Fruit fly (Drosophila melanogaster): ENCODE data around the gene CG17075.

The CG17075 gene

DNA sequence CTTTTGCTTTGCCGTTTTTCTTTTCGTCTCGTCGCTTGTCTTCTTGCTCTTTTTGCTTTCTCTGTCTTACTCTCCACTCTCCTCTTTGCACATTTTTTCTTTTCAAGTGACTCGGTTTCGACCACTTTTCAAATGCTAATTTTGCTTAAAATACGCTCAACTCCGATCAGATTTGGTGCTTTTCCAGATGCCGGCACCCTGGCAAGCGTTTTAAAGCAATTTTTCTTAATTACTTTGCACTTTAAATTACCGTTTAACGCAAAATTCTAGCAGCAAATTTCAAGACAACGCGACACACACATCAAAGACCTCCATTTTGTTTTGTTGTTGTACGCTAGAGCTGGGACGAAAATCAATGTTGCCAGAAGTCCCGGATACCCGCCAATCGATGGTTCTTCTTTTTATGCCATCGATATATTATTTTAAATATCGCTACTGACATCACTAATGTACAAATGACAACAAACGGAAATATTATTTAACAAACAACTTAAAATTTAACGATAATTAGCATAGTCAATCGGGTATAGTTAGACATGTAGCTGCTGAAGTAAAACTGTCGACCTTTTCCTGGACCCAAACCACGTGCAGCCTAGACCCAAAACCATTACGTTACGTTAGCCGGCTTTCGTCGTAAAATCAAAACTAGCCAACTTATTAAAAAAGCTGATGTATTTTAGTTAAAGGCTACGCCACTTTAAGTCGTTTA lies 16.6 kb downstream of the CG17075 start, which contains the start of gene kis (continued):
- TF ChIP-seq Sin3A (optimal IDR thresholded peaks at IDR 0.05) (peak; percentile 95), tin (GFP tag; optimal IDR thresholded peaks at IDR 0.05) (peak; percentile 40), psq (GFP tag; optimal IDR thresholded peaks at IDR 0.05) (peak; percentile 80), CG3163 (GFP tag; optimal IDR thresholded peaks at IDR 0.05) (peak; percentile 43), sd (tag; optimal IDR thresholded peaks at IDR 0.05) (peak; percentile 70), CG6683 (GFP tag; optimal IDR thresholded peaks at IDR 0.05) (no peak), sisA (GFP tag; IDR thresholded peaks at IDR 0.05) (no peak), CG15514 (GFP tag; optimal IDR thresholded peaks at IDR 0.05) (peak; percentile 68), CG3847 (GFP tag; IDR thresholded peaks at IDR 0.05) (peak; percentile 61), Kr (GFP tag; optimal IDR thresholded peaks at IDR 0.05) (no peak), CG30020 (tag; optimal IDR thresholded peaks at IDR 0.05) (peak; percentile 63), CG4617 (GFP tag; optimal IDR thresholded peaks at IDR 0.05; ENCODE audit: borderline replicate concordance) (peak; percentile 84), CG9817 (tag; optimal IDR thresholded peaks at IDR 0.05) (peak; percentile 36), MESR4 (GFP tag; optimal IDR thresholded peaks at IDR 0.05) (peak; percentile 96), nmo (GFP tag; optimal IDR thresholded peaks at IDR 0.05) (peak; percentile 74), NFAT (GFP tag; IDR thresholded peaks at IDR 0.05) (peak; percentile 57), CG13894 (tag; optimal IDR thresholded peaks at IDR 0.05) (peak; percentile 66), Dll (GFP tag; IDR thresholded peaks at IDR 0.05; ENCODE audit: partially characterized antibody) (peak; percentile 97), ERR (GFP tag; optimal IDR thresholded peaks at IDR 0.05) (peak; percentile 50), CG7357 (GFP tag; IDR thresholded peaks at IDR 0.05) (no peak), CG11695 (GFP tag; IDR thresholded peaks at IDR 0.05) (no peak), Gsc (GFP tag; IDR thresholded peaks at IDR 0.05) (no peak), Lim3 (GFP tag; IDR thresholded peaks at IDR 0.05) (no peak), CG17328 (GFP tag; IDR thresholded peaks at IDR 0.05) (no peak), TFAM (GFP tag; optimal IDR thresholded peaks at IDR 0.05) (no peak), Hey (tag; optimal IDR thresholded peaks at IDR 0.05) (no peak), CG10565 (GFP tag; optimal IDR thresholded peaks at IDR 0.05) (no peak), Ssrp (tag; optimal IDR thresholded peaks at IDR 0.05) (no peak), hb (GFP tag; IDR thresholded peaks at IDR 0.05; ENCODE audit: partially characterized antibody) (peak; percentile 91), CG11456 (GFP tag; IDR thresholded peaks at IDR 0.05) (peak; percentile 35; the same call in 1 of the 3 replicates), peb (GFP tag; IDR thresholded peaks at IDR 0.05) (no peak), gce (GFP tag; IDR thresholded peaks at IDR 0.05) (no peak), org-1 (GFP tag; optimal IDR thresholded peaks at IDR 0.05) (no peak), zen2 (GFP tag; IDR thresholded peaks at IDR 0.05; ENCODE audit: partially characterized antibody) (peak; percentile 94), CG6791 (GFP tag; IDR thresholded peaks at IDR 0.05; ENCODE audit: partially characterized antibody) (peak; percentile 93), Doc2 (GFP tag; IDR thresholded peaks at IDR 0.05) (no peak), Spps (tag; optimal IDR thresholded peaks at IDR 0.05) (no peak), jing (GFP tag; optimal IDR thresholded peaks at IDR 0.05) (no peak), Doc3 (GFP tag; IDR thresholded peaks at IDR 0.05; ENCODE audit: partially characterized antibody) (peak; percentile 95), crol (GFP tag; IDR thresholded peaks at IDR 0.05) (peak; percentile 52), CG6854 (GFP tag; optimal IDR thresholded peaks at IDR 0.05) (no peak), NC2β (GFP tag; optimal IDR thresholded peaks at IDR 0.05) (peak; percentile 34), ab (GFP tag; optimal IDR thresholded peaks at IDR 0.05) (peak; percentile 11), CG4730 (GFP tag; IDR thresholded peaks at IDR 0.05) (no peak), CG18476 (GFP tag; optimal IDR thresholded peaks at IDR 0.05) (peak; percentile 2), sqz (GFP tag; optimal IDR thresholded peaks at IDR 0.05) (peak; percentile 65), Six4 (GFP tag; optimal IDR thresholded peaks at IDR 0.05) (no peak), sr (GFP tag; IDR thresholded peaks at IDR 0.05) (no peak), corto (GFP tag; optimal IDR thresholded peaks at IDR 0.05) (peak; percentile 35), Stat92E (GFP tag; optimal IDR thresholded peaks at IDR 0.05) (peak in 1 of 3 experiments; percentile 74)
